Worm (Caenorhabditis elegans): ENCODE data around the gene gcy-11.

gcy-11 gene

ce11 chrX:17030169-17030914 is 25.0 kb downstream of the gcy-11 start, which contains the start of gene ptrn-1 (continued):
- peak; percentile 56 for TF ChIP-seq nhr-47 (tag; optimal IDR thresholded peaks at IDR 0.05)
- no peak for TF ChIP-seq zip-4 (GFP tag; optimal IDR thresholded peaks at IDR 0.05)
- TF ChIP-seq ceh-88 (GFP tag; IDR thresholded peaks at IDR 0.05), result no peak
- peak; percentile 28 for TF ChIP-seq mef-2 (tag; optimal IDR thresholded peaks at IDR 0.05)
- TF ChIP-seq egl-13 (tag; optimal IDR thresholded peaks at IDR 0.05), result peak; percentile 20
- no peak for TF ChIP-seq hlh-4 (tag; optimal IDR thresholded peaks at IDR 0.05)
- TF ChIP-seq blmp-1 (tag; optimal IDR thresholded peaks at IDR 0.05), result peak; percentile 94
- TF ChIP-seq sup-37 (GFP tag; optimal IDR thresholded peaks at IDR 0.05), result no peak
- peak; percentile 28 for TF ChIP-seq elt-2 (tag; optimal IDR thresholded peaks at IDR 0.05)
- TF ChIP-seq dsc-1 (tag; optimal IDR thresholded peaks at IDR 0.05), result peak; percentile 31
- TF ChIP-seq swsn-7 (tag; optimal IDR thresholded peaks at IDR 0.05), result peak; percentile 64
- TF ChIP-seq hpl-2 (GFP tag; optimal IDR thresholded peaks at IDR 0.05), result no peak
- peak; percentile 45 for TF ChIP-seq mep-1 (tag; optimal IDR thresholded peaks at IDR 0.05)
- TF ChIP-seq pax-3 (tag; optimal IDR thresholded peaks at IDR 0.05), result no peak
- TF ChIP-seq mab-9 (GFP tag; IDR thresholded peaks at IDR 0.05), result no peak
- no peak for TF ChIP-seq ceh-90 (tag; optimal IDR thresholded peaks at IDR 0.05)
- peak; percentile 33 for TF ChIP-seq skn-1 (tag; optimal IDR thresholded peaks at IDR 0.05)
- no peak for TF ChIP-seq ztf-4 (tag; optimal IDR thresholded peaks at IDR 0.05)
- no peak for TF ChIP-seq unc-62 (GFP tag; optimal IDR thresholded peaks at IDR 0.05)
- TF ChIP-seq ceh-63 (GFP tag; optimal IDR thresholded peaks at IDR 0.05), result no peak
- TF ChIP-seq lir-3 (tag; optimal IDR thresholded peaks at IDR 0.05; ENCODE audit: poor library complexity), result peak; percentile 18
- peak; percentile 54 for TF ChIP-seq lin-13 (GFP tag; optimal IDR thresholded peaks at IDR 0.05)
- no peak for TF ChIP-seq sox-4 (tag; optimal IDR thresholded peaks at IDR 0.05)
- TF ChIP-seq unc-130 (tag; optimal IDR thresholded peaks at IDR 0.05), result peak; percentile 56
- TF ChIP-seq nhr-20 (tag; optimal IDR thresholded peaks at IDR 0.05), result peak; percentile 67
- TF ChIP-seq elt-3 (tag; optimal IDR thresholded peaks at IDR 0.05), result peak in 1 of 6 experiments; percentile 13
- peak; percentile 61 for TF ChIP-seq jun-1 (tag; optimal IDR thresholded peaks at IDR 0.05)
- TF ChIP-seq aly-2 (tag; optimal IDR thresholded peaks at IDR 0.05), result no peak
- no peak for TF ChIP-seq zag-1 (tag; optimal IDR thresholded peaks at IDR 0.05)
- no peak for TF ChIP-seq nhr-28 (tag; optimal IDR thresholded peaks at IDR 0.05)

DNA sequence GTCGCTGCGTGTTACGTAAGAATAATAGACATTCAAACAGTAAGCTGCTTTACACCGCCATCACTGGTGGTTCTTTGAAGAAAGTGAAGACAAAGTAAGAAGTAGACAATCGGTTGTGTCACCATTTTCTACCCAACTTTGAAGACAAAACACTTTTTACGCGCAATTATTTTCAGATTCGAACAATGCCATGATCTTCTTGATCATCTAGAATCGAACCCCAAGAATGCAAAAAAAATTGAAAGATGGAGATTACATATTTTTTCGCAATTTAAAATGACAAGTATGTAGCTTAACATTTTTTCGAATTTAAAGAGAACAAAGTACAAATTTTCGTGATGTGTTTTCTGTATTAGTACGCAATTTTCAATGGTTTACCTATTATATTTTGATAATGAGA is 34.5 kb downstream of the gcy-11 start, which contains the start of gene F35B3.4:
TSS of gene F35B3.4 (minus strand) at position 101 of the 400 bp plus-strand sequence.
- TF ChIP-seq lin-35 (GFP tag; optimal IDR thresholded peaks at IDR 0.05), result no peak
- no peak for TF ChIP-seq grh-1 (GFP tag; IDR thresholded peaks at IDR 0.05)
- no peak for TF ChIP-seq ceh-90 (tag; optimal IDR thresholded peaks at IDR 0.05)
- no peak for TF ChIP-seq ceh-8 (GFP tag; optimal IDR thresholded peaks at IDR 0.05)
- TF ChIP-seq dpl-1 (GFP tag; optimal IDR thresholded peaks at IDR 0.05), result no peak
- no peak for TF ChIP-seq ets-5 (GFP tag; IDR thresholded peaks at IDR 0.05)
- no peak for TF ChIP-seq lin-13 (GFP tag; optimal IDR thresholded peaks at IDR 0.05)
- TF ChIP-seq lin-14 (GFP tag; optimal IDR thresholded peaks at IDR 0.05), result no peak
- TF ChIP-seq pag-3 (tag; optimal IDR thresholded peaks at IDR 0.05; ENCODE audit: borderline replicate concordance, insufficient read depth), result no peak
- no peak for TF ChIP-seq snu-23 (GFP tag; optimal IDR thresholded peaks at IDR 0.05)
- TF ChIP-seq pqm-1 (tag; optimal IDR thresholded peaks at IDR 0.05), result no peak

DNA sequence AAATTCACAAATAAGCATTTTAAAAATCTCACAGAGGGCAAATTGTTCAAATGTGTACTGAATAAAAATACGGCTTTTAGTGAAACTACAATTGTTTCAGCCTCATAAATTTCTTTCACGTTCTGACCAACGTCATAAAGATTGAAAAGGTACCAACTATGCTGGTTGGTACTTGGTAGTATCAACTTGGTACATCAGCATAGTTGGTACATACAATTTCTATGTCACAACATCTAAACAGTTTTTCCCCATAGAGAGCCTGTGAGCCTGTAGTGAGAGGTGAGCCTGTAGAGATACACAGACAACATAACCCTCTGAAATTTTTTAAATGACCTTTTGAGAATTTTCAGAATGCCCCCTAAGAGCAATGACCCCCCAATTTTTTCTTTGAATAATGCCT is 36.3 kb downstream of the gcy-11 start:
- no peak for TF ChIP-seq pag-3 (tag; optimal IDR thresholded peaks at IDR 0.05; ENCODE audit: borderline replicate concordance, insufficient read depth)
